Fruit fly (Drosophila melanogaster): ENCODE results near the gene CG44194.

- TF ChIP-seq aop (GFP tag; IDR thresholded peaks at IDR 0.05) (no peak), jigr1 (GFP tag; IDR thresholded peaks at IDR 0.05) (no peak), klu (GFP tag; IDR thresholded peaks at IDR 0.05) (no peak), CG8089 (GFP tag; optimal IDR thresholded peaks at IDR 0.05) (no peak), usp (GFP tag; optimal IDR thresholded peaks at IDR 0.05) (no peak), Dref (GFP tag; IDR thresholded peaks at IDR 0.05) (no peak), psq (GFP tag; optimal IDR thresholded peaks at IDR 0.05) (no peak), Hmx (GFP tag; optimal IDR thresholded peaks at IDR 0.05) (no peak), CG10267 (tag; optimal IDR thresholded peaks at IDR 0.05) (no peak), da (GFP tag; optimal IDR thresholded peaks at IDR 0.05) (no peak), jing (GFP tag; optimal IDR thresholded peaks at IDR 0.05) (no peak), CG11398 (GFP tag; optimal IDR thresholded peaks at IDR 0.05) (no peak)
Measured at dm6 chr3R:12993018-12993417, 4.5 kb downstream of the CG44194 start, which contains the start of gene yellow-f.

All from whole organism, embryonic.